Fruit fly (Drosophila melanogaster) whole organism, embryonic: ENCODE measurements around the gene CG14406.

Source experiments
- B-H2 ChIP-seq: fragments of 200-800 bp; sonication (Bioruptor generic); optimal IDR thresholded peaks from 2 replicates; lab custom pipeline; 2018; ENCODE audit warnings: missing biosample characterization, mild to moderate bottlenecking, missing genetic modification characterization
- CG10147 ChIP-seq: fragments of 200-800 bp; sonication (Bioruptor generic); optimal IDR thresholded peaks from 2 replicates; lab custom pipeline; 2019; ENCODE audit warnings: missing biosample characterization, mild to moderate bottlenecking, missing genetic modification characterization, moderate library complexity
- CG10209 ChIP-seq: fragments of 200-800 bp; sonication (Bioruptor generic); optimal IDR thresholded peaks from 3 replicates; lab custom pipeline; 2017; ENCODE audit warnings: missing biosample characterization, mild to moderate bottlenecking, missing genetic modification characterization, missing genetic modification reagents
- CG11247 ChIP-seq: fragments of 200-800 bp; sonication (Bioruptor generic); IDR thresholded peaks from 2 replicates; pipeline ENCODE4 v1.3.6; 2022; ENCODE audit warnings: missing biosample characterization, missing genetic modification characterization
- CG11504 ChIP-seq: fragments of 200-800 bp; sonication (Bioruptor generic); optimal IDR thresholded peaks from 3 replicates; lab custom pipeline; 2019; ENCODE audit warnings: missing biosample characterization, mild to moderate bottlenecking, missing genetic modification characterization, moderate library complexity
- CG12744 ChIP-seq: fragments of 200-800 bp; sonication (Bioruptor generic); optimal IDR thresholded peaks from 2 replicates; lab custom pipeline; 2016; ENCODE audit warnings: missing biosample characterization, missing genetic modification characterization
- CG13775 ChIP-seq: fragments of 200-800 bp; sonication (Bioruptor generic); optimal IDR thresholded peaks from 3 replicates; lab custom pipeline; 2017; ENCODE audit warnings: missing biosample characterization, mild to moderate bottlenecking, missing genetic modification characterization
- CG13894 ChIP-seq: fragments of 200-800 bp; sonication (Bioruptor generic); optimal IDR thresholded peaks from 3 replicates; lab custom pipeline; 2018; ENCODE audit warnings: missing biosample characterization, mild to moderate bottlenecking, missing genetic modification characterization, moderate library complexity
- CG14860 ChIP-seq: fragments of 200-800 bp; sonication (Bioruptor generic); IDR thresholded peaks from 3 replicates; pipeline ENCODE4 v1.3.6; 2022; ENCODE audit warnings: missing biosample characterization, missing genetic modification characterization; ENCODE audit not compliant: partially characterized antibody
- CG1647 ChIP-seq: fragments of 200-800 bp; sonication (Bioruptor generic); optimal IDR thresholded peaks from 3 replicates; lab custom pipeline; 2016; ENCODE audit warnings: missing biosample characterization, missing genetic modification characterization
- CG17361 ChIP-seq: fragments of 200-800 bp; sonication (Bioruptor generic); IDR thresholded peaks from 3 replicates; pipeline ENCODE4 v1.3.6; 2022; ENCODE audit warnings: missing biosample characterization, missing genetic modification characterization
- CG17385 ChIP-seq: fragments of 200-800 bp; sonication (Bioruptor generic); optimal IDR thresholded peaks from 3 replicates; lab custom pipeline; 2018; ENCODE audit warnings: missing biosample characterization, mild to moderate bottlenecking, missing genetic modification characterization
- CG1792 ChIP-seq: fragments of 200-800 bp; sonication (Bioruptor generic); optimal IDR thresholded peaks from 2 replicates; lab custom pipeline; 2016; ENCODE audit warnings: missing biosample characterization, missing genetic modification characterization
- CG18476 ChIP-seq: fragments of 200-800 bp; sonication (Bioruptor generic); optimal IDR thresholded peaks from 2 replicates; lab custom pipeline; 2016; ENCODE audit warnings: missing biosample characterization, mild to moderate bottlenecking, missing genetic modification characterization
- CG30020 ChIP-seq: fragments of 200-800 bp; optimal IDR thresholded peaks from 2 replicates; lab custom pipeline; 2019; ENCODE audit warnings: missing biosample characterization, mild to moderate bottlenecking, missing genetic modification characterization, moderate library complexity
- CG31365 ChIP-seq: fragments of 200-800 bp; sonication (Bioruptor generic); optimal IDR thresholded peaks from 2 replicates; lab custom pipeline; 2018; ENCODE audit warnings: missing biosample characterization, mild to moderate bottlenecking, missing genetic modification characterization
- CG4424 ChIP-seq: fragments of 200-800 bp; sonication (Bioruptor generic); optimal IDR thresholded peaks from 3 replicates; lab custom pipeline; 2016; ENCODE audit warnings: missing biosample characterization, missing genetic modification characterization
- CG7271 ChIP-seq: fragments of 200-800 bp; sonication (Bioruptor generic); optimal IDR thresholded peaks from 2 replicates; lab custom pipeline; 2018; ENCODE audit warnings: missing biosample characterization, mild to moderate bottlenecking, missing genetic modification characterization, moderate library complexity
- CG8944 ChIP-seq: fragments of 200-800 bp; sonication (Bioruptor generic); optimal IDR thresholded peaks from 3 replicates; lab custom pipeline; 2016; ENCODE audit warnings: missing biosample characterization, missing genetic modification characterization
- CG9817 ChIP-seq: fragments of 200-800 bp; sonication (Bioruptor generic); optimal IDR thresholded peaks from 2 replicates; lab custom pipeline; 2018; ENCODE audit warnings: missing biosample characterization, mild to moderate bottlenecking, missing genetic modification characterization, moderate library complexity
- D19B ChIP-seq: fragments of 200-800 bp; sonication (Bioruptor generic); optimal IDR thresholded peaks from 2 replicates; lab custom pipeline; 2017; ENCODE audit warnings: missing biosample characterization, mild to moderate bottlenecking, missing genetic modification characterization
- Dip2 ChIP-seq: fragments of 200-800 bp; sonication (Bioruptor generic); IDR thresholded peaks from 2 replicates; pipeline ENCODE4 v1.3.6; 2022; ENCODE audit warnings: missing biosample characterization, missing genetic modification characterization
- Dp ChIP-seq: fragments of 200-800 bp; sonication (Bioruptor generic); optimal IDR thresholded peaks from 2 replicates; lab custom pipeline; 2018; ENCODE audit warnings: missing biosample characterization, mild to moderate bottlenecking, missing genetic modification characterization, moderate library complexity
- Eip74EF ChIP-seq, 2 experiments: fragments of 200-800 bp in 1 of 2; fragments of >200 bp in 1 of 2; sonication (Bioruptor generic) in 1 of 2; optimal IDR thresholded peaks; 2 replicates each; lab custom pipeline; 2017 to 2019; ENCODE audit warnings: missing biosample characterization in 2 of 2, missing genetic modification characterization in 2 of 2, mild to moderate bottlenecking in 1 of 2, moderate library complexity in 1 of 2
- H15 ChIP-seq: fragments of 200-800 bp; sonication (Bioruptor generic); IDR thresholded peaks from 3 replicates; pipeline ENCODE4 v1.3.6; 2022; ENCODE audit warnings: missing biosample characterization, missing genetic modification characterization
- HLHmδ ChIP-seq: fragments of 200-800 bp; sonication (Bioruptor generic); optimal IDR thresholded peaks from 2 replicates; lab custom pipeline; 2018; ENCODE audit warnings: missing biosample characterization, mild to moderate bottlenecking, missing genetic modification characterization, moderate library complexity
- MBD-R2 ChIP-seq: fragments of 200-800 bp; sonication (Bioruptor generic); IDR thresholded peaks from 2 replicates; pipeline ENCODE4 v1.3.6; 2022; ENCODE audit warnings: missing biosample characterization, missing genetic modification characterization
- NfI ChIP-seq: fragments of 200-800 bp; sonication (Bioruptor generic); optimal IDR thresholded peaks from 3 replicates; lab custom pipeline; 2018; ENCODE audit warnings: missing biosample characterization, mild to moderate bottlenecking, missing genetic modification characterization, moderate library complexity
- Pdp1 ChIP-seq, 2 experiments: fragments of 200-800 bp; sonication (Bioruptor generic); optimal IDR thresholded peaks; 3 replicates each; lab custom pipeline; 2016; ENCODE audit warnings: missing biosample characterization in 2 of 2, missing genetic modification characterization in 2 of 2, mild to moderate bottlenecking in 1 of 2, moderate library complexity in 1 of 2
- Side ChIP-seq: fragments of 200-800 bp; sonication (Bioruptor generic); optimal IDR thresholded peaks from 2 replicates; lab custom pipeline; 2016; ENCODE audit warnings: missing biosample characterization, missing genetic modification characterization
- Trl ChIP-seq, 3 experiments: fragments of >200 bp in 2 of 3; fragments of 200-800 bp in 1 of 3; sonication (Bioruptor generic) in 1 of 3; optimal IDR thresholded peaks; 2 replicates in 1 of 3; 3 replicates in 2 of 3; lab custom pipeline; 2016 to 2017; ENCODE audit warnings: missing biosample characterization in 1 of 3, missing genetic modification characterization in 1 of 3
- chn ChIP-seq: fragments of 200-800 bp; sonication (Bioruptor generic); optimal IDR thresholded peaks from 2 replicates; lab custom pipeline; 2016; ENCODE audit warnings: missing biosample characterization, missing genetic modification characterization
- ci ChIP-seq: fragments of 200-800 bp; sonication (Bioruptor generic); IDR thresholded peaks from 3 replicates; pipeline ENCODE4 v1.3.6; 2022; ENCODE audit warnings: missing biosample characterization, missing genetic modification characterization
- gcm2 ChIP-seq: fragments of 200-800 bp; sonication (Bioruptor generic); optimal IDR thresholded peaks from 2 replicates; lab custom pipeline; 2016; ENCODE audit warnings: missing biosample characterization, missing genetic modification characterization
- gro ChIP-seq: fragments of 200-800 bp; sonication (Bioruptor generic); optimal IDR thresholded peaks from 2 replicates; lab custom pipeline; 2016; ENCODE audit warnings: missing biosample characterization, missing genetic modification characterization
- jing ChIP-seq: fragments of 200-800 bp; sonication (Bioruptor generic); optimal IDR thresholded peaks from 2 replicates; lab custom pipeline; 2018; ENCODE audit warnings: missing biosample characterization, mild to moderate bottlenecking, missing genetic modification characterization
- jumu ChIP-seq: fragments of 200-800 bp; sonication (Bioruptor generic); optimal IDR thresholded peaks from 3 replicates; lab custom pipeline; 2016; ENCODE audit warnings: missing biosample characterization, missing genetic modification characterization
- klu ChIP-seq: fragments of 200-800 bp; sonication (Bioruptor generic); IDR thresholded peaks from 2 replicates; pipeline ENCODE4 v1.3.6; 2022; ENCODE audit warnings: missing biosample characterization, missing genetic modification characterization
- nmo ChIP-seq: fragments of 200-800 bp; sonication (Bioruptor generic); optimal IDR thresholded peaks from 2 replicates; lab custom pipeline; 2018; ENCODE audit warnings: missing biosample characterization, mild to moderate bottlenecking, missing genetic modification characterization, moderate library complexity
- prd ChIP-seq, 3 experiments: fragments of >200 bp in 2 of 3; fragments of 200-800 bp in 1 of 3; sonication (Bioruptor generic) in 1 of 3; optimal IDR thresholded peaks in 2 of 3; IDR thresholded peaks in 1 of 3; 2 replicates in 2 of 3; 3 replicates in 1 of 3; pipeline versions ENCODE4 v1.3.6 to Lab custom; 2017 to 2022; ENCODE audit warnings: missing biosample characterization in 1 of 3, missing genetic modification characterization in 1 of 3
- shn ChIP-seq: fragments of 200-800 bp; sonication (Bioruptor generic); optimal IDR thresholded peaks from 3 replicates; lab custom pipeline; 2016; ENCODE audit warnings: missing biosample characterization, missing genetic modification characterization
- sim ChIP-seq: fragments of 200-800 bp; sonication (Bioruptor generic); IDR thresholded peaks from 2 replicates; pipeline ENCODE4 v1.3.6; 2022; ENCODE audit warnings: missing biosample characterization, missing genetic modification characterization
- sr ChIP-seq: fragments of 200-800 bp; sonication (Bioruptor generic); IDR thresholded peaks from 3 replicates; pipeline ENCODE4 v1.3.6; 2022; ENCODE audit warnings: missing biosample characterization, missing genetic modification characterization
- z ChIP-seq: fragments of 200-800 bp; sonication (Bioruptor generic); IDR thresholded peaks from 3 replicates; pipeline ENCODE4 v1.3.6; 2022; ENCODE audit warnings: missing biosample characterization, missing genetic modification characterization
- zf30C ChIP-seq: fragments of 200-800 bp; sonication (Bioruptor generic); optimal IDR thresholded peaks from 3 replicates; lab custom pipeline; 2018; ENCODE audit warnings: missing biosample characterization, mild to moderate bottlenecking, missing genetic modification characterization
- zfh1 ChIP-seq: fragments of 200-800 bp; sonication (Bioruptor generic); IDR thresholded peaks from 3 replicates; pipeline ENCODE4 v1.3.6; 2022; ENCODE audit warnings: missing biosample characterization, missing genetic modification characterization

The CG14406 gene

dm6 chrX:14950273-14951272 lies 39.9 kb upstream of the CG14406 start (continued):
- TF ChIP-seq ci, result peak; percentile 88
- peak; percentile 94 for TF ChIP-seq CG13775 (GFP tag; lab: Kevin White, UChicago)
- TF ChIP-seq z (GFP tag; lab: Robert Waterston, UW), result no peak; the same call in 2 of the 3 replicates
- peak; percentile 99 for TF ChIP-seq CG17361 (GFP tag; lab: Robert Waterston, UW)
- TF ChIP-seq klu (GFP tag; lab: Robert Waterston, UW), result peak; percentile 78
- no peak for TF ChIP-seq Dp (GFP tag; lab: Kevin White, UChicago)
- TF ChIP-seq NfI (GFP tag; lab: Kevin White, UChicago), result peak; percentile 89
- peak; percentile 66 for TF ChIP-seq gcm2
- peak; percentile 68 for TF ChIP-seq CG31365 (tag; lab: Kevin White, UChicago)
- peak; percentile 6 for TF ChIP-seq CG13894
- TF ChIP-seq Trl (optimal IDR thresholded peaks at IDR 0.05; lab: Kevin White, UChicago), result peak; percentile 2 to 55
- peak; percentile 85 for TF ChIP-seq Trl (GFP tag; optimal IDR thresholded peaks at IDR 0.05; lab: Kevin White, UChicago)
- TF ChIP-seq CG17385 (GFP tag; lab: Kevin White, UChicago), result peak; percentile 90
- peak; percentile 96 for TF ChIP-seq CG11504 (tag; lab: Kevin White, UChicago)
- TF ChIP-seq Pdp1 (GFP tag; optimal IDR thresholded peaks at IDR 0.05; lab: Kevin White, UChicago), result peak; percentile 80 to 83
- peak; percentile 67 for TF ChIP-seq D19B (GFP tag; lab: Kevin White, UChicago)
- TF ChIP-seq Side (GFP tag; lab: Kevin White, UChicago), result peak; percentile 74
- TF ChIP-seq jing, result peak; percentile 91
- TF ChIP-seq CG1792 (GFP tag; lab: Kevin White, UChicago), result peak; percentile 44
- peak; percentile 98 for TF ChIP-seq zf30C
- peak; percentile 77 for TF ChIP-seq CG10147 (GFP tag; lab: Kevin White, UChicago)
- peak; percentile 46 for TF ChIP-seq gro (GFP tag; lab: Kevin White, UChicago)
- peak; percentile 63 for TF ChIP-seq HLHmδ
- TF ChIP-seq CG4424, result peak; percentile 94
- peak; percentile 70 for TF ChIP-seq CG8944 (GFP tag; lab: Kevin White, UChicago)
- peak in 1 of 2 experiments; percentile 96 for TF ChIP-seq Eip74EF (GFP tag; optimal IDR thresholded peaks at IDR 0.05; lab: Kevin White, UChicago)
- no peak for TF ChIP-seq Dip2 (GFP tag; lab: Robert Waterston, UW)
- peak; percentile 69; the same call in 1 of the 2 replicates for TF ChIP-seq CG11247 (GFP tag; lab: Robert Waterston, UW)
- peak; percentile 91 for TF ChIP-seq chn (GFP tag; lab: Kevin White, UChicago)
- TF ChIP-seq sr (GFP tag; lab: Robert Waterston, UW), result peak; percentile 80; the same call in 2 of the 3 replicates
- TF ChIP-seq MBD-R2 (GFP tag; lab: Robert Waterston, UW), result no peak
- TF ChIP-seq shn (GFP tag; lab: Kevin White, UChicago), result peak; percentile 78
- TF ChIP-seq H15 (GFP tag; lab: Robert Waterston, UW), result peak; percentile 88
- TF ChIP-seq CG7271 (tag; lab: Kevin White, UChicago), result peak; percentile 88
- TF ChIP-seq zfh1 (GFP tag; lab: Robert Waterston, UW), result peak; percentile 94
- peak; percentile 99 for TF ChIP-seq nmo
- peak; percentile 71 for TF ChIP-seq CG12744 (GFP tag; lab: Kevin White, UChicago)
- TF ChIP-seq CG1647, result peak; percentile 59
- peak; percentile 65 for TF ChIP-seq jumu (GFP tag; lab: Kevin White, UChicago)
- TF ChIP-seq sim (GFP tag; lab: Robert Waterston, UW), result peak; percentile 83
- peak; percentile 93 for TF ChIP-seq CG18476 (GFP tag; lab: Kevin White, UChicago)
- TF ChIP-seq CG30020, result peak; percentile 88
- TF ChIP-seq CG14860 (GFP tag; lab: Robert Waterston, UW), result no peak
- peak; percentile 83 for TF ChIP-seq CG9817
- peak; percentile 94 for TF ChIP-seq CG10209 (GFP tag; lab: Kevin White, UChicago)
- TF ChIP-seq B-H2 (GFP tag; lab: Kevin White, UChicago), result peak; percentile 20
- TF ChIP-seq prd (optimal IDR thresholded peaks at IDR 0.05; lab: Kevin White, UChicago), result no peak
- TF ChIP-seq prd (GFP tag; IDR thresholded peaks at IDR 0.05; lab: Robert Waterston, UW), result peak; percentile 93
